Worm (Caenorhabditis elegans) whole organism, L3 larva: Measurements from ENCODE around the gene T06D8.2.

Experiments
- R02D3.7 ChIP-seq: fragments of 150-350 bp; optimal IDR thresholded peaks from 2 replicates; lab custom pipeline; 2014; ENCODE audit warnings: missing biosample characterization, missing genetic modification characterization
- ZK546.5 ChIP-seq: sonication (generic microtip); optimal IDR thresholded peaks from 2 replicates; lab custom pipeline; 2017; ENCODE audit warnings: missing biosample characterization, missing genetic modification characterization
- ama-1 ChIP-seq: fragments of 150-350 bp; optimal IDR thresholded peaks from 2 replicates; lab custom pipeline; 2018
- ceh-16 ChIP-seq: sonication (generic microtip); optimal IDR thresholded peaks from 2 replicates; lab custom pipeline; 2017; ENCODE audit warnings: missing biosample characterization, missing genetic modification characterization
- egl-27 ChIP-seq: sonication (generic microtip); optimal IDR thresholded peaks from 4 replicates; lab custom pipeline; 2017; ENCODE audit warnings: missing biosample characterization, missing genetic modification reagents, missing genetic modification characterization
- elt-1 ChIP-seq: fragments of 150-350 bp; optimal IDR thresholded peaks from 2 replicates; lab custom pipeline; 2014; ENCODE audit warnings: missing biosample characterization, missing genetic modification characterization
- elt-3 ChIP-seq, 3 experiments: fragments of 150-350 bp in 1 of 3; sonication (generic microtip) in 2 of 3; optimal IDR thresholded peaks; 2 replicates in 2 of 3; 4 replicates in 1 of 3; lab custom pipeline; 2014 to 2017; ENCODE audit warnings: missing biosample characterization in 3 of 3, missing genetic modification characterization in 3 of 3
- nhr-237 ChIP-seq: fragments of 150-350 bp; optimal IDR thresholded peaks from 2 replicates; lab custom pipeline; 2014; ENCODE audit warnings: missing biosample characterization, missing genetic modification characterization
- nhr-28 ChIP-seq: fragments of 150-350 bp; optimal IDR thresholded peaks from 2 replicates; lab custom pipeline; 2014; ENCODE audit warnings: missing biosample characterization, missing genetic modification characterization
- nhr-77 ChIP-seq: fragments of 150-350 bp; optimal IDR thresholded peaks from 2 replicates; lab custom pipeline; 2014; ENCODE audit warnings: missing biosample characterization, missing genetic modification characterization
- skn-1 ChIP-seq: fragments of 150-350 bp; optimal IDR thresholded peaks from 2 replicates; lab custom pipeline; 2014; ENCODE audit warnings: missing biosample characterization, missing genetic modification characterization
- snpc-4 ChIP-seq: fragments of 150-350 bp; optimal IDR thresholded peaks from 2 replicates; lab custom pipeline; 2014; ENCODE audit warnings: missing biosample characterization, missing genetic modification characterization
- ztf-4 ChIP-seq: fragments of 150-350 bp; optimal IDR thresholded peaks from 2 replicates; lab custom pipeline; 2014; ENCODE audit warnings: missing biosample characterization, missing genetic modification characterization

DNA sequence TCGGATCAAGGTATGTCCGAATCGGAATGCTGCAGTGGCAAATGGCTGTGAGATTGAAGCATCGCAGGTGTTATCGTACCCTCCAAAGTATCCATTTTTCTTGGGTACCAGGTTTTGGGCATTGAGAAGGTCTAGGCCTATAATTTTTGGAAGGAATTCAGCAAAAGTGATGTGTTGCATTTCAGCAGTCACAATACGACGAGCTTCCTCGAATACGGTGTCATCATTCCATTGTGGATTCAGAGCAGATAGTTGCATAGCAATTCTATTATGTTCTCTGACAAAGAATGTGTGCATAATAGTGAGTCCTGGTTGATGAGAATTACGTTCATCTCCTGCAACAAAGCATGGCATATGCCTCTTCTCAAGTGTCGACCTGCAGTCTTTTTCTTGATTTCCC lies 16.4 kb downstream of the T06D8.2 start:
- TF ChIP-seq snpc-4 (no peak), ceh-16 (no peak), nhr-77 (tag; lab: Kevin White, UChicago) (no peak), ztf-4 (tag; lab: Kevin White, UChicago) (no peak), elt-3 (tag; optimal IDR thresholded peaks at IDR 0.05; lab: Kevin White, UChicago) (no peak), ama-1 (lab: Kevin White, UChicago) (no peak), R02D3.7 (tag; lab: Kevin White, UChicago) (no peak), skn-1 (tag; lab: Kevin White, UChicago) (no peak), nhr-28 (tag; lab: Kevin White, UChicago) (no peak), nhr-237 (no peak), ZK546.5 (tag; lab: Kevin White, UChicago) (no peak), egl-27 (tag; lab: Kevin White, UChicago) (no peak), elt-1 (tag; lab: Kevin White, UChicago) (no peak)
